ENCODE assay signal across 1 fruit fly cellular context in genomic region chr3R:25320898-25321297, dm6.
TF ChIP-seq lines count a peak whose summit lies in the region.

No protein-coding gene starts in this region.

TF ChIP-seq in whole organism, embryonic, 481 proteins besides CTCF, POLR2A, EP300 and RAD21 (continued from another document):
- TF ChIP-seq sens (GFP tag; lab: Kevin White, UChicago) (no peak), CG6175 (GFP tag; IDR thresholded peaks at IDR 0.05; lab: Robert Waterston, UW) (no peak), CG8924 (tag; optimal IDR thresholded peaks at IDR 0.05; lab: Kevin White, UChicago) (no peak), lab (GFP tag; optimal IDR thresholded peaks at IDR 0.05; lab: Kevin White, UChicago) (peak; percentile 14), CG3995 (GFP tag; optimal IDR thresholded peaks at IDR 0.05; lab: Kevin White, UChicago) (no peak), NFAT (GFP tag; IDR thresholded peaks at IDR 0.05; lab: Robert Waterston, UW) (no peak), CG9932 (GFP tag; IDR thresholded peaks at IDR 0.05; lab: Robert Waterston, UW) (no peak), wdn (GFP tag; IDR thresholded peaks at IDR 0.05; lab: Robert Waterston, UW) (no peak), CG12769 (tag; optimal IDR thresholded peaks at IDR 0.05; lab: Kevin White, UChicago) (no peak), gsb-n (tag; optimal IDR thresholded peaks at IDR 0.05; lab: Kevin White, UChicago) (no peak)
